Fruit fly (Drosophila melanogaster): Measurements from ENCODE around the gene CG1545.

DNA sequence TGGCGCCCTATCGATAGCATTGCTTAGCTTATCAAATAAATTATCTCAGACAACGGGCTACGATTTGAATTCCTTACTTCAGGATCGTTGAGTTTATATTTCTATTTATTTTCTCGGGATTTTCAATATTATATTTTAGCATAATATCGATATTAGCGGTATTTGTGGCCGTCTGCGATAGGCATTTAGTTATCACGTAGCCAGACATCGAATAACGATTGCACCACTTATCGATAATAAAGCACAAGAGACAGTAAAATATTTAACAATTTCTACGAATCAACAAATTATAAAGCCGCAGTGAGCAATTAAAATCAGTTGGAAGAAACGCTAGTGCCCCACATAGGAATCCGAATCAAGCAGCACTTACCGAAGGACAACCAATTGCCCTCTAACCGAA, 30.7 kb upstream of the CG1545 start, which contains the start of gene CG2076:
- TF ChIP-seq Sox15 (GFP tag; optimal IDR thresholded peaks at IDR 0.05) (no peak), Ets21C (GFP tag; optimal IDR thresholded peaks at IDR 0.05) (no peak), Sox102F (GFP tag; optimal IDR thresholded peaks at IDR 0.05) (no peak), Eip93F (GFP tag; optimal IDR thresholded peaks at IDR 0.05) (no peak), ss (GFP tag; optimal IDR thresholded peaks at IDR 0.05) (no peak), acj6 (GFP tag; optimal IDR thresholded peaks at IDR 0.05) (no peak), Blimp-1 (GFP tag; optimal IDR thresholded peaks at IDR 0.05) (no peak), CG7368 (GFP tag; optimal IDR thresholded peaks at IDR 0.05) (no peak)

All from whole organism, prepupa.